Worm (Caenorhabditis elegans) whole organism, mixed stage, embryonic: ENCODE results near the gene Y57G11C.38.

ENCODE experiments used
- ces-1 ChIP-seq: fragments of 150-350 bp; optimal IDR thresholded peaks from 2 replicates; lab custom pipeline; 2014; ENCODE audit warnings: missing biosample characterization, missing genetic modification reagents, missing genetic modification characterization
- drap-1 ChIP-seq: fragments of 200-800 bp; sonication (Bioruptor generic); optimal IDR thresholded peaks from 3 replicates; lab custom pipeline; 2018; ENCODE audit warnings: mild to moderate bottlenecking, missing genetic modification characterization, missing compliant biosample characterization
- hlh-1 ChIP-seq: fragments of 150-350 bp; optimal IDR thresholded peaks from 2 replicates; lab custom pipeline; 2014; ENCODE audit warnings: missing biosample characterization, missing genetic modification reagents, missing genetic modification characterization
- nhr-237 ChIP-seq: fragments of 150-350 bp; optimal IDR thresholded peaks from 2 replicates; lab custom pipeline; 2014; ENCODE audit warnings: missing biosample characterization, missing genetic modification characterization
- unc-39 ChIP-seq: fragments of 150-350 bp; optimal IDR thresholded peaks from 2 replicates; lab custom pipeline; 2014; ENCODE audit warnings: missing biosample characterization, missing genetic modification characterization
- unc-62 ChIP-seq: fragments of 150-350 bp; optimal IDR thresholded peaks from 2 replicates; lab custom pipeline; 2014; ENCODE audit warnings: missing biosample characterization, missing genetic modification reagents, missing genetic modification characterization

ce11 chrIV:14883812-14884211 is 21.6 kb downstream of the Y57G11C.38 start:
- TF ChIP-seq unc-62 (no peak), unc-39 (tag; lab: Kevin White, UChicago) (no peak), drap-1 (GFP tag; lab: Kevin White, UChicago) (no peak), hlh-1 (tag; lab: Kevin White, UChicago) (no peak), ces-1 (GFP tag; lab: Kevin White, UChicago) (no peak), nhr-237 (tag; lab: Kevin White, UChicago) (no peak)
